Worm (Caenorhabditis elegans): Measurements from ENCODE around the gene K08H2.2.

The K08H2.2 gene

ce11 chrX:13210478-13210877 lies 24.3 kb downstream of the K08H2.2 start (continued):
- no peak for TF ChIP-seq nhr-23 (tag; optimal IDR thresholded peaks at IDR 0.05)
- TF ChIP-seq fos-1 (tag; optimal IDR thresholded peaks at IDR 0.05), result no peak
- no peak for TF ChIP-seq ztf-4 (tag; optimal IDR thresholded peaks at IDR 0.05)
- no peak for TF ChIP-seq mbf-1 (tag; optimal IDR thresholded peaks at IDR 0.05)
- peak; percentile 28 for TF ChIP-seq nhr-6 (tag; optimal IDR thresholded peaks at IDR 0.05)
- TF ChIP-seq aly-2 (tag; optimal IDR thresholded peaks at IDR 0.05), result no peak
- no peak for TF ChIP-seq lin-13 (GFP tag; optimal IDR thresholded peaks at IDR 0.05)
- no peak for TF ChIP-seq nhr-237 (tag; optimal IDR thresholded peaks at IDR 0.05)
- TF ChIP-seq nhr-25 (tag; optimal IDR thresholded peaks at IDR 0.05), result no peak
- no peak for TF ChIP-seq ztf-11 (tag; optimal IDR thresholded peaks at IDR 0.05)

ce11 chrX:13209026-13209425 lies 25.8 kb downstream of the K08H2.2 start:
- no peak for TF ChIP-seq mbf-1 (tag; optimal IDR thresholded peaks at IDR 0.05)
- peak in 1 of 2 experiments; percentile 5 for TF ChIP-seq lsy-2 (tag; optimal IDR thresholded peaks at IDR 0.05)
- TF ChIP-seq unc-55 (GFP tag; optimal IDR thresholded peaks at IDR 0.05), result peak; percentile 19
- TF ChIP-seq ZK546.5 (tag; optimal IDR thresholded peaks at IDR 0.05), result no peak

ce11 chrX:13206911-13207310 lies 27.9 kb downstream of the K08H2.2 start:
- TF ChIP-seq Y55F3AM.14 (GFP tag; optimal IDR thresholded peaks at IDR 0.05) (peak; percentile 66), C34F6.9 (tag; optimal IDR thresholded peaks at IDR 0.05) (peak; percentile 18), crh-2 (tag; optimal IDR thresholded peaks at IDR 0.05) (no peak), sem-4 (tag; optimal IDR thresholded peaks at IDR 0.05) (no peak), sma-9 (GFP tag; optimal IDR thresholded peaks at IDR 0.05) (no peak), sma-9 (tag; optimal IDR thresholded peaks at IDR 0.05) (no peak), lin-13 (GFP tag; optimal IDR thresholded peaks at IDR 0.05) (no peak), R02D3.7 (tag; optimal IDR thresholded peaks at IDR 0.05) (no peak), ceh-16 (tag; optimal IDR thresholded peaks at IDR 0.05) (no peak), nhr-77 (tag; optimal IDR thresholded peaks at IDR 0.05) (no peak), ceh-82 (tag; optimal IDR thresholded peaks at IDR 0.05) (no peak), lin-39 (tag; optimal IDR thresholded peaks at IDR 0.05) (no peak), unc-55 (GFP tag; optimal IDR thresholded peaks at IDR 0.05) (no peak), nhr-129 (tag; optimal IDR thresholded peaks at IDR 0.05) (peak; percentile 14), nhr-23 (tag; optimal IDR thresholded peaks at IDR 0.05) (no peak), nhr-11 (tag; optimal IDR thresholded peaks at IDR 0.05) (no peak), elt-3 (tag; optimal IDR thresholded peaks at IDR 0.05) (no peak), aly-2 (tag; optimal IDR thresholded peaks at IDR 0.05) (no peak), nhr-12 (tag; optimal IDR thresholded peaks at IDR 0.05) (no peak), sma-3 (GFP tag; optimal IDR thresholded peaks at IDR 0.05) (no peak), mdl-1 (tag; optimal IDR thresholded peaks at IDR 0.05) (no peak), blmp-1 (tag; optimal IDR thresholded peaks at IDR 0.05; ENCODE audit: insufficient read depth) (no peak), nhr-21 (tag; optimal IDR thresholded peaks at IDR 0.05) (no peak), ztf-4 (tag; optimal IDR thresholded peaks at IDR 0.05) (no peak), dmd-4 (tag; optimal IDR thresholded peaks at IDR 0.05) (no peak), ZK546.5 (tag; optimal IDR thresholded peaks at IDR 0.05) (no peak), elt-1 (tag; optimal IDR thresholded peaks at IDR 0.05) (no peak), nhr-25 (tag; optimal IDR thresholded peaks at IDR 0.05) (no peak), unc-62 (GFP tag; optimal IDR thresholded peaks at IDR 0.05) (no peak), ztf-11 (tag; optimal IDR thresholded peaks at IDR 0.05) (no peak), unc-39 (tag; optimal IDR thresholded peaks at IDR 0.05) (no peak), alr-1 (tag; optimal IDR thresholded peaks at IDR 0.05) (no peak), lsy-2 (tag; optimal IDR thresholded peaks at IDR 0.05) (no peak), F13H6.1 (tag; optimal IDR thresholded peaks at IDR 0.05) (peak; percentile 12), nhr-10 (tag; optimal IDR thresholded peaks at IDR 0.05) (no peak)

ce11 chrX:13206011-13206410 lies 28.8 kb downstream of the K08H2.2 start:
- TF ChIP-seq C34F6.9 (tag; optimal IDR thresholded peaks at IDR 0.05) (peak; percentile 2), ZK546.5 (tag; optimal IDR thresholded peaks at IDR 0.05) (no peak), zag-1 (tag; optimal IDR thresholded peaks at IDR 0.05) (peak; percentile 30)

Measured in whole organism, L2 larva.